Fruit fly (Drosophila melanogaster): ENCODE measurements around the gene RhoGAP16F.
A peak's percentile ranks its signal among the peaks of the same experiment; 100 is the strongest.

RhoGAP16F gene

dm6 chrX:18085470-18085797 lies 7.5 kb upstream of the RhoGAP16F start, which contains the start of gene Ada3 (continued):
- TF ChIP-seq CG34224 (GFP tag; IDR thresholded peaks at IDR 0.05; ENCODE audit: partially characterized antibody) (no peak), CG13424 (tag; optimal IDR thresholded peaks at IDR 0.05) (peak; percentile 84), Hr3 (GFP tag; optimal IDR thresholded peaks at IDR 0.05) (peak; percentile 79), CG30403 (GFP tag; optimal IDR thresholded peaks at IDR 0.05) (peak; percentile 87), dysf (GFP tag; IDR thresholded peaks at IDR 0.05) (peak; percentile 78), CG14014 (GFP tag; IDR thresholded peaks at IDR 0.05) (peak; percentile 69), Scr (GFP tag; IDR thresholded peaks at IDR 0.05; ENCODE audit: partially characterized antibody) (no peak), CG4617 (GFP tag; optimal IDR thresholded peaks at IDR 0.05; ENCODE audit: borderline replicate concordance) (peak; percentile 79), dan (GFP tag; IDR thresholded peaks at IDR 0.05) (no peak), HHEX (GFP tag; optimal IDR thresholded peaks at IDR 0.05) (peak; percentile 63), CG1792 (GFP tag; optimal IDR thresholded peaks at IDR 0.05) (peak; percentile 61), CG15479 (GFP tag; optimal IDR thresholded peaks at IDR 0.05) (no peak), CG4404 (GFP tag; IDR thresholded peaks at IDR 0.05) (peak; percentile 62), CG31365 (tag; optimal IDR thresholded peaks at IDR 0.05) (no peak), Fer1 (GFP tag; optimal IDR thresholded peaks at IDR 0.05) (peak; percentile 74), CG1602 (GFP tag; optimal IDR thresholded peaks at IDR 0.05) (peak; percentile 67), odd (GFP tag; optimal IDR thresholded peaks at IDR 0.05) (peak; percentile 53), YL-1 (GFP tag; optimal IDR thresholded peaks at IDR 0.05) (peak; percentile 44), CG18476 (GFP tag; optimal IDR thresholded peaks at IDR 0.05) (peak; percentile 77), hb (GFP tag; IDR thresholded peaks at IDR 0.05; ENCODE audit: partially characterized antibody) (no peak), Pdp1 (GFP tag; optimal IDR thresholded peaks at IDR 0.05) (peak; percentile 67 to 80), unc-4 (GFP tag; IDR thresholded peaks at IDR 0.05; ENCODE audit: partially characterized antibody) (no peak), D19B (GFP tag; optimal IDR thresholded peaks at IDR 0.05) (peak; percentile 50), ftz-f1 (GFP tag; optimal IDR thresholded peaks at IDR 0.05) (no peak), Dip2 (GFP tag; IDR thresholded peaks at IDR 0.05) (no peak), sr (GFP tag; IDR thresholded peaks at IDR 0.05) (no peak), oc (tag; optimal IDR thresholded peaks at IDR 0.05) (no peak), fd64A (GFP tag; optimal IDR thresholded peaks at IDR 0.05) (no peak), CG16815 (GFP tag; optimal IDR thresholded peaks at IDR 0.05) (peak; percentile 66), Sry-δ (GFP tag; optimal IDR thresholded peaks at IDR 0.05) (peak; percentile 41), CG1832 (GFP tag; optimal IDR thresholded peaks at IDR 0.05) (no peak), Mad (GFP tag; optimal IDR thresholded peaks at IDR 0.05) (peak; percentile 54), Dbx (GFP tag; IDR thresholded peaks at IDR 0.05) (peak; percentile 74; the same call in 2 of the 3 replicates), ttk (GFP tag; IDR thresholded peaks at IDR 0.05) (peak; percentile 51), CG12155 (GFP tag; optimal IDR thresholded peaks at IDR 0.05) (peak; percentile 82), ken (GFP tag; IDR thresholded peaks at IDR 0.05) (no peak), fu2 (GFP tag; optimal IDR thresholded peaks at IDR 0.05) (peak; percentile 47), Side (GFP tag; optimal IDR thresholded peaks at IDR 0.05) (peak; percentile 68), CG12219 (GFP tag; optimal IDR thresholded peaks at IDR 0.05) (peak; percentile 48), Nf-YC (tag; optimal IDR thresholded peaks at IDR 0.05) (peak; percentile 68), salm (tag; optimal IDR thresholded peaks at IDR 0.05) (peak; percentile 7), CG2116 (GFP tag; optimal IDR thresholded peaks at IDR 0.05) (peak; percentile 57), bab2 (GFP tag; optimal IDR thresholded peaks at IDR 0.05) (peak; percentile 87), CG10147 (GFP tag; optimal IDR thresholded peaks at IDR 0.05) (peak; percentile 31), h (optimal IDR thresholded peaks at IDR 0.05) (no peak), CG14441 (GFP tag; IDR thresholded peaks at IDR 0.05) (peak; percentile 54; the same call in 1 of the 2 replicates), CG3995 (GFP tag; optimal IDR thresholded peaks at IDR 0.05) (peak; percentile 92), run (tag; optimal IDR thresholded peaks at IDR 0.05) (peak; percentile 3), gsb (GFP tag; IDR thresholded peaks at IDR 0.05) (no peak), nom (GFP tag; optimal IDR thresholded peaks at IDR 0.05) (peak; percentile 32), scrt (GFP tag; optimal IDR thresholded peaks at IDR 0.05) (no peak), CG6765 (GFP tag; optimal IDR thresholded peaks at IDR 0.05) (peak; percentile 48)

Data from whole organism, embryonic.